Worm (Caenorhabditis elegans) whole organism, mixed stage, embryonic: Measurements from ENCODE around the gene C08E8.10.

Experiments
- ceh-39 ChIP-seq: fragments of 150-350 bp; optimal IDR thresholded peaks from 2 replicates; lab custom pipeline; 2014; ENCODE audit warnings: missing biosample characterization, missing genetic modification characterization
- drap-1 ChIP-seq: fragments of 200-800 bp; sonication (Bioruptor generic); optimal IDR thresholded peaks from 3 replicates; lab custom pipeline; 2018; ENCODE audit warnings: mild to moderate bottlenecking, missing genetic modification characterization, missing compliant biosample characterization
- elt-1 ChIP-seq: sonication (generic microtip); optimal IDR thresholded peaks from 2 replicates; lab custom pipeline; 2017; ENCODE audit warnings: missing genetic modification characterization, mild to moderate bottlenecking, missing compliant biosample characterization, antibody characterized with exemption, moderate library complexity, borderline replicate concordance; ENCODE audit not compliant: insufficient read depth
- flh-1 ChIP-seq: fragments of 200-800 bp; sonication (Bioruptor generic); optimal IDR thresholded peaks from 2 replicates; lab custom pipeline; 2018; ENCODE audit warnings: mild to moderate bottlenecking, missing genetic modification characterization, moderate library complexity, missing compliant biosample characterization
- hlh-1 ChIP-seq: fragments of 150-350 bp; optimal IDR thresholded peaks from 2 replicates; lab custom pipeline; 2014; ENCODE audit warnings: missing biosample characterization, missing genetic modification reagents, missing genetic modification characterization
- lin-13 ChIP-seq: fragments of 150-350 bp; optimal IDR thresholded peaks from 2 replicates; lab custom pipeline; 2014; ENCODE audit warnings: missing biosample characterization, missing genetic modification characterization
- nhr-237 ChIP-seq: fragments of 150-350 bp; optimal IDR thresholded peaks from 2 replicates; lab custom pipeline; 2014; ENCODE audit warnings: missing biosample characterization, missing genetic modification characterization
- sem-2 ChIP-seq: fragments of 200-800 bp; sonication (Bioruptor generic); optimal IDR thresholded peaks from 2 replicates; lab custom pipeline; 2018; ENCODE audit warnings: mild to moderate bottlenecking, missing genetic modification characterization, missing compliant biosample characterization
- snpc-4 ChIP-seq: fragments of 150-350 bp; optimal IDR thresholded peaks from 2 replicates; lab custom pipeline; 2014; ENCODE audit warnings: missing biosample characterization, missing genetic modification characterization
- unc-62 ChIP-seq: fragments of 150-350 bp; optimal IDR thresholded peaks from 2 replicates; lab custom pipeline; 2014; ENCODE audit warnings: missing biosample characterization, missing genetic modification reagents, missing genetic modification characterization

ce11 chrV:18298506-18298905 is 41.2 kb downstream of the C08E8.10 start, which contains the start of gene Y51A2A.5:
- no peak for TF ChIP-seq elt-1 (tag; lab: Kevin White, UChicago)
- TF ChIP-seq drap-1 (GFP tag; lab: Kevin White, UChicago): no peak
- TF ChIP-seq unc-62 (GFP tag; lab: Kevin White, UChicago): no peak
- TF ChIP-seq nhr-237 (tag; lab: Kevin White, UChicago): no peak
- no peak for TF ChIP-seq snpc-4 (tag; lab: Kevin White, UChicago)
- TF ChIP-seq hlh-1 (tag; lab: Kevin White, UChicago): no peak
- no peak for TF ChIP-seq lin-13
- TF ChIP-seq sem-2 (GFP tag; lab: Kevin White, UChicago): no peak
- TF ChIP-seq ceh-39 (tag; lab: Kevin White, UChicago): no peak
- TF ChIP-seq flh-1: no peak
